Worm (Caenorhabditis elegans) whole organism, early embryonic: ENCODE data around the gene zfp-2.

Source experiments
- aly-1 ChIP-seq: sonication (generic microtip); optimal IDR thresholded peaks from 2 replicates; lab custom pipeline; 2016; ENCODE audit warnings: missing genetic modification characterization, missing compliant biosample characterization
- ama-1 ChIP-seq: fragments of 150-350 bp; optimal IDR thresholded peaks from 2 replicates; lab custom pipeline; 2014
- ceh-13 ChIP-seq: fragments of 200-800 bp; sonication (Bioruptor generic); optimal IDR thresholded peaks from 2 replicates; lab custom pipeline; 2018; ENCODE audit warnings: mild to moderate bottlenecking, missing genetic modification characterization, missing compliant biosample characterization
- ets-7 ChIP-seq: sonication (generic microtip); optimal IDR thresholded peaks from 2 replicates; lab custom pipeline; 2016; ENCODE audit warnings: missing genotype, missing genetic modification characterization, missing compliant biosample characterization
- flt-1 ChIP-seq: fragments of 200-800 bp; sonication (Bioruptor generic); IDR thresholded peaks from 2 replicates; pipeline ENCODE4 v1.3.6; 2022; ENCODE audit warnings: missing genetic modification characterization, missing compliant biosample characterization
- tra-4 ChIP-seq: sonication (generic microtip); optimal IDR thresholded peaks from 2 replicates; lab custom pipeline; 2017; ENCODE audit warnings: missing genetic modification characterization, missing compliant biosample characterization

- no peak for TF ChIP-seq flt-1 (GFP tag; lab: Robert Waterston, UW)
- no peak for TF ChIP-seq tra-4
- no peak for TF ChIP-seq ama-1 (lab: Kevin White, UChicago)
- TF ChIP-seq ets-7 (tag; lab: Kevin White, UChicago), result no peak
- TF ChIP-seq ceh-13 (GFP tag; lab: Kevin White, UChicago), result no peak
- no peak for TF ChIP-seq aly-1 (tag; lab: Kevin White, UChicago)
These were observed 32.2 kb downstream of the zfp-2 start, which contains the start of gene eral-1 for ce11 chrII:9589667-9590066.
